Worm (Caenorhabditis elegans) whole organism, L3 larva: ENCODE data around the gene cra-1.

ENCODE experiments used
- egl-27 ChIP-seq: sonication (generic microtip); optimal IDR thresholded peaks from 4 replicates; lab custom pipeline; 2017; ENCODE audit warnings: missing biosample characterization, missing genetic modification reagents, missing genetic modification characterization
- elt-3 ChIP-seq, 3 experiments: fragments of 150-350 bp in 1 of 3; sonication (generic microtip) in 2 of 3; optimal IDR thresholded peaks; 2 replicates in 2 of 3; 4 replicates in 1 of 3; lab custom pipeline; 2014 to 2017; ENCODE audit warnings: missing biosample characterization in 3 of 3, missing genetic modification characterization in 3 of 3
- fkh-2 ChIP-seq: fragments of 150-350 bp; optimal IDR thresholded peaks from 2 replicates; lab custom pipeline; 2014; ENCODE audit warnings: missing biosample characterization, missing genetic modification reagents, missing genetic modification characterization
- mdl-1 ChIP-seq: fragments of 150-350 bp; optimal IDR thresholded peaks from 2 replicates; lab custom pipeline; 2014; ENCODE audit warnings: missing biosample characterization, missing genetic modification characterization
- nhr-12 ChIP-seq: fragments of 150-350 bp; optimal IDR thresholded peaks from 2 replicates; lab custom pipeline; 2014; ENCODE audit warnings: missing biosample characterization, missing genetic modification characterization
- nhr-28 ChIP-seq: fragments of 150-350 bp; optimal IDR thresholded peaks from 2 replicates; lab custom pipeline; 2014; ENCODE audit warnings: missing biosample characterization, missing genetic modification characterization
- unc-62 ChIP-seq: fragments of 150-350 bp; sonication (generic microtip); optimal IDR thresholded peaks from 4 replicates; lab custom pipeline; 2014; ENCODE audit warnings: missing biosample characterization, missing genetic modification reagents, missing genetic modification characterization

- no peak for TF ChIP-seq egl-27 (tag; lab: Kevin White, UChicago)
- no peak for TF ChIP-seq mdl-1 (tag; lab: Kevin White, UChicago)
- no peak for TF ChIP-seq nhr-28 (tag; lab: Kevin White, UChicago)
- TF ChIP-seq nhr-12 (tag; lab: Kevin White, UChicago): no peak
- no peak for TF ChIP-seq fkh-2 (tag; lab: Kevin White, UChicago)
- TF ChIP-seq unc-62 (GFP tag; lab: Kevin White, UChicago): no peak
- TF ChIP-seq elt-3 (tag; optimal IDR thresholded peaks at IDR 0.05; lab: Kevin White, UChicago): no peak
Measured at ce11 chrIII:6831312-6831711, 37.9 kb downstream of the cra-1 start.
